Fruit fly (Drosophila melanogaster) whole organism, embryonic: ENCODE data around the gene CG18649.

Experiments
- Asciz ChIP-seq: fragments of 200-800 bp; sonication (Bioruptor generic); optimal IDR thresholded peaks from 2 replicates; lab custom pipeline; 2017; ENCODE audit warnings: missing biosample characterization, mild to moderate bottlenecking, missing genetic modification characterization, missing genetic modification reagents
- B-H1 ChIP-seq: fragments of 200-800 bp; sonication (Bioruptor generic); IDR thresholded peaks from 3 replicates; pipeline ENCODE4 v1.3.6; 2022; ENCODE audit warnings: missing biosample characterization, missing genetic modification characterization
- B-H2 ChIP-seq: fragments of 200-800 bp; sonication (Bioruptor generic); optimal IDR thresholded peaks from 2 replicates; lab custom pipeline; 2018; ENCODE audit warnings: missing biosample characterization, mild to moderate bottlenecking, missing genetic modification characterization
- CG11085 ChIP-seq: fragments of 200-800 bp; sonication (Bioruptor generic); IDR thresholded peaks from 2 replicates; pipeline ENCODE4 v1.3.6; 2022; ENCODE audit warnings: missing biosample characterization, missing genetic modification characterization
- CG11398 ChIP-seq: fragments of 200-800 bp; sonication (Bioruptor generic); optimal IDR thresholded peaks from 2 replicates; lab custom pipeline; 2016; ENCODE audit warnings: missing biosample characterization, missing genetic modification characterization
- CG11560 ChIP-seq: fragments of 200-800 bp; sonication (Bioruptor generic); IDR thresholded peaks from 3 replicates; pipeline ENCODE4 v1.3.6; 2022; ENCODE audit warnings: missing biosample characterization, missing genetic modification characterization
- CG12104 ChIP-seq: fragments of 200-800 bp; sonication (Bioruptor generic); optimal IDR thresholded peaks from 3 replicates; lab custom pipeline; 2016; ENCODE audit warnings: missing biosample characterization, missing genetic modification characterization
- CG12299 ChIP-seq: fragments of 200-800 bp; sonication (Bioruptor generic); optimal IDR thresholded peaks from 2 replicates; lab custom pipeline; 2018; ENCODE audit warnings: missing biosample characterization, mild to moderate bottlenecking, missing genetic modification characterization
- CG12391 ChIP-seq: fragments of 200-800 bp; sonication (Bioruptor generic); optimal IDR thresholded peaks from 3 replicates; lab custom pipeline; 2018; ENCODE audit warnings: missing biosample characterization, mild to moderate bottlenecking, missing genetic modification characterization, moderate library complexity
- CG14667 ChIP-seq: fragments of 200-800 bp; sonication (Bioruptor generic); IDR thresholded peaks from 2 replicates; pipeline ENCODE4 v1.3.6; 2022; ENCODE audit warnings: missing biosample characterization, missing genetic modification characterization
- CG17385 ChIP-seq: fragments of 200-800 bp; sonication (Bioruptor generic); optimal IDR thresholded peaks from 3 replicates; lab custom pipeline; 2018; ENCODE audit warnings: missing biosample characterization, mild to moderate bottlenecking, missing genetic modification characterization
- CG17612 ChIP-seq: fragments of 200-800 bp; sonication (Bioruptor generic); IDR thresholded peaks from 2 replicates; pipeline ENCODE4 v1.3.6; 2022; ENCODE audit warnings: missing biosample characterization, missing genetic modification characterization
- CG18764 ChIP-seq: fragments of 200-800 bp; sonication (Bioruptor generic); optimal IDR thresholded peaks from 3 replicates; lab custom pipeline; 2016; ENCODE audit warnings: missing biosample characterization, missing genetic modification characterization
- CG31224 ChIP-seq: fragments of 200-800 bp; sonication (Bioruptor generic); IDR thresholded peaks from 2 replicates; pipeline ENCODE4 v1.3.6; 2022; ENCODE audit warnings: missing biosample characterization, missing genetic modification characterization
- CG31441 ChIP-seq: fragments of 200-800 bp; sonication (Bioruptor generic); IDR thresholded peaks from 2 replicates; pipeline ENCODE4 v1.3.6; 2022; ENCODE audit warnings: missing biosample characterization, missing genetic modification characterization
- CG33213 ChIP-seq: fragments of 200-800 bp; sonication (Bioruptor generic); optimal IDR thresholded peaks from 3 replicates; lab custom pipeline; 2016; ENCODE audit warnings: missing biosample characterization, missing genetic modification characterization
- CG3726 ChIP-seq: fragments of 200-800 bp; sonication (Bioruptor generic); IDR thresholded peaks from 3 replicates; pipeline ENCODE4, ENCODE4 v1.3.6; 2022; ENCODE audit warnings: missing biosample characterization, missing genetic modification characterization
- CG3847 ChIP-seq: fragments of 200-800 bp; sonication (Bioruptor generic); IDR thresholded peaks from 2 replicates; pipeline ENCODE4 v1.3.6; 2022; ENCODE audit warnings: missing biosample characterization, missing genetic modification characterization
- CG4617 ChIP-seq: fragments of 200-800 bp; sonication (Bioruptor generic); optimal IDR thresholded peaks from 3 replicates; lab custom pipeline; 2016; ENCODE audit warnings: missing biosample characterization, missing genetic modification characterization, borderline replicate concordance
- CG6254 ChIP-seq: fragments of 200-800 bp; sonication (Bioruptor generic); optimal IDR thresholded peaks from 3 replicates; lab custom pipeline; 2017; ENCODE audit warnings: mild to moderate bottlenecking, missing biosample characterization, missing genetic modification reagents, missing genetic modification characterization
- CG6272 ChIP-seq: fragments of 200-800 bp; sonication (Bioruptor generic); IDR thresholded peaks from 2 replicates; pipeline ENCODE4 v1.3.6; 2022; ENCODE audit warnings: missing biosample characterization, missing genetic modification characterization
- CG7745 ChIP-seq: fragments of 200-800 bp; sonication (Bioruptor generic); optimal IDR thresholded peaks from 2 replicates; lab custom pipeline; 2018; ENCODE audit warnings: missing biosample characterization, mild to moderate bottlenecking, missing genetic modification characterization, moderate library complexity
- CG7839 ChIP-seq: fragments of 200-800 bp; sonication (Bioruptor generic); optimal IDR thresholded peaks from 3 replicates; lab custom pipeline; 2018; ENCODE audit warnings: missing biosample characterization, mild to moderate bottlenecking, missing genetic modification characterization, moderate library complexity
- CG9215 ChIP-seq: fragments of 200-800 bp; sonication (Bioruptor generic); IDR thresholded peaks from 2 replicates; pipeline ENCODE4 v1.3.6; 2022; ENCODE audit warnings: missing biosample characterization, missing genetic modification characterization
- CG9437 ChIP-seq: fragments of 200-800 bp; sonication (Bioruptor generic); optimal IDR thresholded peaks from 2 replicates; lab custom pipeline; 2018; ENCODE audit warnings: missing biosample characterization, mild to moderate bottlenecking, missing genetic modification characterization
- CG9609 ChIP-seq: fragments of 200-800 bp; sonication (Bioruptor generic); optimal IDR thresholded peaks from 3 replicates; lab custom pipeline; 2016; ENCODE audit warnings: missing biosample characterization, missing genetic modification characterization
- CG9876 ChIP-seq: fragments of 200-800 bp; sonication (Bioruptor generic); optimal IDR thresholded peaks from 2 replicates; lab custom pipeline; 2016; ENCODE audit warnings: missing biosample characterization, missing genetic modification characterization
- CrebB ChIP-seq: fragments of 200-800 bp; sonication (Bioruptor generic); optimal IDR thresholded peaks from 3 replicates; lab custom pipeline; 2018; ENCODE audit warnings: missing biosample characterization, mild to moderate bottlenecking, missing genetic modification characterization
- Dfd ChIP-seq, 2 experiments: fragments of >200 bp; optimal IDR thresholded peaks; 2 replicates each; lab custom pipeline; 2017; ENCODE audit warnings: missing biosample characterization in 2 of 2, missing genetic modification characterization in 2 of 2
- HLH4C ChIP-seq: fragments of 200-800 bp; sonication (Bioruptor generic); IDR thresholded peaks from 3 replicates; pipeline ENCODE4 v1.3.6; 2022; ENCODE audit warnings: missing biosample characterization, missing genetic modification characterization; ENCODE audit not compliant: partially characterized antibody
- Lpt ChIP-seq: fragments of >200 bp; optimal IDR thresholded peaks from 2 replicates; lab custom pipeline; 2018; ENCODE audit warnings: missing biosample characterization, missing genetic modification characterization
- MTF-1 ChIP-seq: fragments of 200-800 bp; sonication (Bioruptor generic); optimal IDR thresholded peaks from 2 replicates; lab custom pipeline; 2018; ENCODE audit warnings: missing biosample characterization, mild to moderate bottlenecking, missing genetic modification characterization, borderline replicate concordance
- NC2β ChIP-seq: fragments of 200-800 bp; sonication (Bioruptor generic); optimal IDR thresholded peaks from 2 replicates; lab custom pipeline; 2016; ENCODE audit warnings: missing biosample characterization, missing genetic modification characterization
- Pdp1 ChIP-seq, 2 experiments: fragments of 200-800 bp; sonication (Bioruptor generic); optimal IDR thresholded peaks; 3 replicates each; lab custom pipeline; 2016; ENCODE audit warnings: missing biosample characterization in 2 of 2, missing genetic modification characterization in 2 of 2, mild to moderate bottlenecking in 1 of 2, moderate library complexity in 1 of 2
- Scr ChIP-seq: fragments of 200-800 bp; sonication (Bioruptor generic); IDR thresholded peaks from 2 replicates; pipeline ENCODE4 v1.3.6; 2022; ENCODE audit warnings: missing biosample characterization, missing genetic modification characterization; ENCODE audit not compliant: partially characterized antibody
- Sox100B ChIP-seq: fragments of 200-800 bp; sonication (Bioruptor generic); optimal IDR thresholded peaks from 3 replicates; lab custom pipeline; 2018; ENCODE audit warnings: missing biosample characterization, mild to moderate bottlenecking, missing genetic modification characterization
- ato ChIP-seq: fragments of 200-800 bp; sonication (Bioruptor generic); IDR thresholded peaks from 2 replicates; pipeline ENCODE4 v1.3.6; 2022; ENCODE audit warnings: missing biosample characterization, missing genetic modification characterization; ENCODE audit not compliant: partially characterized antibody
- chif ChIP-seq, 2 experiments: fragments of 200-800 bp; sonication (Bioruptor generic); optimal IDR thresholded peaks; 3 replicates each; lab custom pipeline; 2016; ENCODE audit warnings: missing biosample characterization in 2 of 2, missing genetic modification characterization in 2 of 2
- gem ChIP-seq: fragments of 200-800 bp; sonication (Bioruptor generic); optimal IDR thresholded peaks from 2 replicates; lab custom pipeline; 2019; ENCODE audit warnings: missing biosample characterization, mild to moderate bottlenecking, missing genetic modification characterization, moderate library complexity
- gsb-n ChIP-seq: fragments of 200-800 bp; sonication (Bioruptor generic); optimal IDR thresholded peaks from 3 replicates; lab custom pipeline; 2018; ENCODE audit warnings: missing biosample characterization, mild to moderate bottlenecking, missing genetic modification characterization
- hth ChIP-seq: fragments of >200 bp; optimal IDR thresholded peaks from 2 replicates; lab custom pipeline; 2017; ENCODE audit warnings: inconsistent platforms
- lab ChIP-seq: fragments of 200-800 bp; sonication (Bioruptor generic); optimal IDR thresholded peaks from 3 replicates; lab custom pipeline; 2017; ENCODE audit warnings: missing biosample characterization, missing genetic modification characterization, mild to moderate bottlenecking, moderate library complexity, missing genetic modification reagents
- maf-S ChIP-seq: fragments of 200-800 bp; sonication (Bioruptor generic); optimal IDR thresholded peaks from 2 replicates; lab custom pipeline; 2016; ENCODE audit warnings: missing biosample characterization, missing genetic modification characterization
- ro ChIP-seq: fragments of 200-800 bp; sonication (Bioruptor generic); IDR thresholded peaks from 2 replicates; pipeline ENCODE4 v1.3.6; 2022; ENCODE audit warnings: missing biosample characterization, missing genetic modification characterization
- sd ChIP-seq: fragments of 200-800 bp; sonication (Bioruptor generic); optimal IDR thresholded peaks from 3 replicates; lab custom pipeline; 2018; ENCODE audit warnings: missing biosample characterization, mild to moderate bottlenecking, missing genetic modification characterization, moderate library complexity
- sug ChIP-seq: fragments of 200-800 bp; optimal IDR thresholded peaks from 2 replicates; lab custom pipeline; 2019; ENCODE audit warnings: missing biosample characterization, mild to moderate bottlenecking, missing genetic modification characterization, moderate library complexity
- vvl ChIP-seq: fragments of 200-800 bp; sonication (Bioruptor generic); IDR thresholded peaks from 2 replicates; pipeline ENCODE4 v1.3.6; 2022; ENCODE audit warnings: missing biosample characterization, missing genetic modification characterization
- yki ChIP-seq: fragments of >200 bp; optimal IDR thresholded peaks from 3 replicates; lab custom pipeline; 2018
- zf30C ChIP-seq: fragments of 200-800 bp; sonication (Bioruptor generic); optimal IDR thresholded peaks from 3 replicates; lab custom pipeline; 2018; ENCODE audit warnings: missing biosample characterization, mild to moderate bottlenecking, missing genetic modification characterization

The CG18649 gene

DNA sequence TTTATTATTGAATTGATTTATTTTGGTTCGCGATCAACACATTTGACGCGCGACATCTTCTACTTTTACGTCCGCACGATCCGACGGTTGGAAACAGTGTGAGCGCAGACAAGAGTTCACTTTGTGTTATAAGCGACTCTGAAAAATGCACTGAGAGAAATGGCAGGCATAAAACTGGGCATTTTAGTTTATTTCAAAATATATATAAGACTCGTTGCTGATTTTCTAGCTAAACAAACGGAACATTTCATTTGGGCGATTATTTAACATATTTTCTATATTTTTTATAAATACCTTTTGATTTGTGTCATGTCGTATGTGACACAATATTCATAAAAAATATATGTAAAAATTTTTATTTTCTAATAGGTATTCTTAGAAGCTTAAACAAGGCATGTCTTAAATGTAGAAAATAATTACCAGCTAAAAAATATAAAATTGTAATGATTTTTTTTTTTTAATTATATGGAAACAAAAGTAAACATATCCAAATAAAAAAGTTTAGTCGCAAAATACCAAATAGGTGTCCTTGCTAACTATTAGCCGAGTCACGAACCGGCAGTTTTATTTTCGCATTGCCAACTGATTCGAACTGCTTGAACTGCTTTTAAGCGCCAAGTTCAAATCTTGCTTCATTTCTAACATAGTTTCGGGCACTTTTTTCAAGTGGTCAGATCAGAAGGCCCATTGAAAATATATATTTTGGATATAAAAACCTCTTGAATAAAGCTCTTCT is 39.8 kb downstream of the CG18649 start, which contains the start of gene Reck (continued):
- TF ChIP-seq sug (tag; lab: Kevin White, UChicago) (peak; percentile 45), Scr (GFP tag; lab: Robert Waterston, UW) (no peak), chif (GFP tag; optimal IDR thresholded peaks at IDR 0.05; lab: Kevin White, UChicago) (peak; percentile 40 to 63), gem (tag; lab: Kevin White, UChicago) (peak; percentile 90), CG9609 (peak; percentile 46), CG4617 (GFP tag; lab: Kevin White, UChicago) (peak; percentile 1), CG9215 (GFP tag; lab: Robert Waterston, UW) (no peak), hth (lab: Kevin White, UChicago) (no peak), CG3847 (peak; percentile 34; the same call in 1 of the 2 replicates), NC2β (GFP tag; lab: Kevin White, UChicago) (peak; percentile 45), Asciz (peak; percentile 83), yki (lab: Kevin White, UChicago) (peak; percentile 11), HLH4C (GFP tag; lab: Robert Waterston, UW) (no peak), B-H1 (GFP tag; lab: Robert Waterston, UW) (peak; percentile 77; the same call in 2 of the 3 replicates), CG12299 (tag; lab: Kevin White, UChicago) (peak; percentile 58), zf30C (GFP tag; lab: Kevin White, UChicago) (peak; percentile 86), CG6254 (peak; percentile 90), CG3726 (0 out of 3 replicates have a peak, but pooled peaks have one; percentile 9), CG18764 (GFP tag; lab: Kevin White, UChicago) (peak; percentile 82), gsb-n (tag; lab: Kevin White, UChicago) (peak; percentile 88), sd (tag; lab: Kevin White, UChicago) (peak; percentile 3), CG12391 (peak; percentile 90), maf-S (GFP tag; lab: Kevin White, UChicago) (peak; percentile 15), Sox100B (peak; percentile 84), CG11085 (GFP tag; lab: Robert Waterston, UW) (peak; percentile 45; the same call in 1 of the 2 replicates), vvl (peak; percentile 93), CG14667 (no peak; the same call in 1 of the 2 replicates), B-H2 (no peak), CG6272 (peak; percentile 32; the same call in 1 of the 2 replicates), CG31441 (GFP tag; lab: Robert Waterston, UW) (peak; percentile 90), CG7745 (tag; lab: Kevin White, UChicago) (no peak), CG33213 (GFP tag; lab: Kevin White, UChicago) (peak; percentile 48), CG11560 (tag; lab: Robert Waterston, UW) (no peak), CG9437 (GFP tag; lab: Kevin White, UChicago) (peak; percentile 62), Pdp1 (GFP tag; optimal IDR thresholded peaks at IDR 0.05; lab: Kevin White, UChicago) (peak; percentile 46 to 81), CrebB (tag; lab: Kevin White, UChicago) (peak; percentile 52), CG11398 (GFP tag; lab: Kevin White, UChicago) (no peak), CG17612 (no peak), Lpt (GFP tag; lab: Kevin White, UChicago) (no peak), Dfd (GFP tag; optimal IDR thresholded peaks at IDR 0.05; lab: Kevin White, UChicago) (no peak), CG12104 (GFP tag; lab: Kevin White, UChicago) (peak; percentile 87), lab (GFP tag; lab: Kevin White, UChicago) (peak; percentile 90), CG17385 (peak; percentile 77), MTF-1 (GFP tag; lab: Kevin White, UChicago) (peak; percentile 77), ato (GFP tag; lab: Robert Waterston, UW) (no peak), CG9876 (GFP tag; lab: Kevin White, UChicago) (no peak), ro (GFP tag; lab: Robert Waterston, UW) (0 out of 2 replicates have a peak, but pooled peaks have one; percentile 33), CG31224 (GFP tag; lab: Robert Waterston, UW) (peak; percentile 55), CG7839 (tag; lab: Kevin White, UChicago) (peak; percentile 83)
